Fruit fly (Drosophila melanogaster): ENCODE measurements around the gene Scsalpha1.

Gene Scsalpha1

DNA sequence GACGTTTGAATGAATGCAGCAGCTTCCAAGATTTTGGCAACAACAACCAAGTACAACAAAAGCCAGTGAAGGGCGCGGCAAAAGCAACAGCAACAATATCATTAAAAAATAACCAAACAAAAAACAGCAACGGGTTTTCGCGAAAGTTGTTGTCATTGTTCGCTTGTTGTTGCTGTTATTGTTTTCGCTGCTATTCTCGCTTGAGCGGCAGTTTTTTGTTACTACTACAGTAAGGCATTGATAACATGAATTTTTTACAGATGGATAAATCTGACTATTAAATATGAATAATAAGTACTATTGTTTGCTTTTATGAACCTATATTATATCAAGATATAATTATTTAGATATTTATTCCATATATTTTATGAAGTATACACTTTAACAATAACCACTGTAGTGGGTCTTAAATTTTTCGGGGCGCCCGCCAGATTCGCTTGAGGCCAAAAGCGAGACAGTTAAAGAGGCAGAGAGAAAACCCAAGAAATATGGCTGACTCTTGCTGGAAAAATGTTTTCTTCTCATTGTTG, 42.5 kb upstream of the Scsalpha1 start (continued):
- TF ChIP-seq vvl (GFP tag; IDR thresholded peaks at IDR 0.05): peak; percentile 91
- peak; percentile 89 for TF ChIP-seq fd3F (GFP tag; optimal IDR thresholded peaks at IDR 0.05)
- peak; percentile 83 for TF ChIP-seq CG7839 (tag; optimal IDR thresholded peaks at IDR 0.05)
- TF ChIP-seq CG18764 (GFP tag; optimal IDR thresholded peaks at IDR 0.05): peak; percentile 11
- peak; percentile 83 for TF ChIP-seq Med (GFP tag)
- no peak for TF ChIP-seq CG13287 (GFP tag; IDR thresholded peaks at IDR 0.05; ENCODE audit: partially characterized antibody)
- TF ChIP-seq CG11696 (GFP tag; IDR thresholded peaks at IDR 0.05): peak; percentile 73
- TF ChIP-seq lmd (GFP tag; IDR thresholded peaks at IDR 0.05): peak; percentile 87
- TF ChIP-seq slou (GFP tag; optimal IDR thresholded peaks at IDR 0.05): peak; percentile 6
- peak; percentile 67 for TF ChIP-seq wdn (GFP tag; IDR thresholded peaks at IDR 0.05)
- TF ChIP-seq Rfx (GFP tag; IDR thresholded peaks at IDR 0.05): peak; percentile 94
- TF ChIP-seq Aef1 (GFP tag; IDR thresholded peaks at IDR 0.05): peak; percentile 90
- no peak for TF ChIP-seq pho (GFP tag; optimal IDR thresholded peaks at IDR 0.05)
- no peak for TF ChIP-seq cg (GFP tag; optimal IDR thresholded peaks at IDR 0.05)
- TF ChIP-seq Hey (tag; optimal IDR thresholded peaks at IDR 0.05): no peak
- peak; percentile 89 for TF ChIP-seq Drgx (GFP tag; IDR thresholded peaks at IDR 0.05)
- TF ChIP-seq Chrac-16 (GFP tag; optimal IDR thresholded peaks at IDR 0.05): peak; percentile 57
- TF ChIP-seq CG4282 (GFP tag; optimal IDR thresholded peaks at IDR 0.05): no peak
- peak; percentile 28 for TF ChIP-seq CG4854 (GFP tag; optimal IDR thresholded peaks at IDR 0.05)
- TF ChIP-seq Awh (GFP tag; IDR thresholded peaks at IDR 0.05): peak; percentile 83
- peak; percentile 70 for TF ChIP-seq scrt (GFP tag; optimal IDR thresholded peaks at IDR 0.05)
- peak; percentile 82 for TF ChIP-seq Dek (tag; optimal IDR thresholded peaks at IDR 0.05)
- peak; percentile 68 for TF ChIP-seq CG4730 (GFP tag; IDR thresholded peaks at IDR 0.05)
- peak; percentile 14 for TF ChIP-seq CG12071 (GFP tag; optimal IDR thresholded peaks at IDR 0.05)
- TF ChIP-seq Rx (GFP tag; IDR thresholded peaks at IDR 0.05): 0 out of 2 replicates have a peak, but pooled peaks have one; percentile 25
- TF ChIP-seq Dip3 (GFP tag; optimal IDR thresholded peaks at IDR 0.05): peak; percentile 2
- peak; percentile 52 for TF ChIP-seq CG18262 (tag; optimal IDR thresholded peaks at IDR 0.05)
- no peak for TF ChIP-seq NC2β (GFP tag; optimal IDR thresholded peaks at IDR 0.05)
- TF ChIP-seq CG10147 (GFP tag; optimal IDR thresholded peaks at IDR 0.05): peak; percentile 64
- TF ChIP-seq CG6175 (GFP tag; IDR thresholded peaks at IDR 0.05): peak; percentile 47; the same call in 1 of the 3 replicates
- TF ChIP-seq mld (GFP tag; IDR thresholded peaks at IDR 0.05; ENCODE audit: partially characterized antibody): no peak
- no peak for TF ChIP-seq NC2α (GFP tag; optimal IDR thresholded peaks at IDR 0.05)
- peak; percentile 49; the same call in 1 of the 2 replicates for TF ChIP-seq CG16779 (GFP tag; IDR thresholded peaks at IDR 0.05)
- peak; percentile 9 for TF ChIP-seq CG5180 (GFP tag; optimal IDR thresholded peaks at IDR 0.05)
- peak; percentile 31; the same call in 1 of the 2 replicates for TF ChIP-seq peb (GFP tag; IDR thresholded peaks at IDR 0.05)
- peak; percentile 75 for TF ChIP-seq seq (GFP tag; IDR thresholded peaks at IDR 0.05)
- TF ChIP-seq CG13123 (GFP tag; optimal IDR thresholded peaks at IDR 0.05): peak; percentile 45
- no peak for TF ChIP-seq CG15479 (GFP tag; optimal IDR thresholded peaks at IDR 0.05)
- TF ChIP-seq dan (GFP tag; IDR thresholded peaks at IDR 0.05): no peak
- TF ChIP-seq Spps (tag; optimal IDR thresholded peaks at IDR 0.05): no peak
- TF ChIP-seq CG4404 (GFP tag; IDR thresholded peaks at IDR 0.05): peak; percentile 37
- TF ChIP-seq ems (GFP tag; optimal IDR thresholded peaks at IDR 0.05): peak; percentile 36
- no peak for TF ChIP-seq CkIIα-i1 (GFP tag; IDR thresholded peaks at IDR 0.05)
- peak; percentile 78 for TF ChIP-seq CG3281 (GFP tag; optimal IDR thresholded peaks at IDR 0.05)
- TF ChIP-seq bbx (GFP tag; IDR thresholded peaks at IDR 0.05; ENCODE audit: partially characterized antibody): no peak
- TF ChIP-seq Oli (tag; optimal IDR thresholded peaks at IDR 0.05): peak; percentile 81
- no peak for TF ChIP-seq ash1 (GFP tag; optimal IDR thresholded peaks at IDR 0.05)
- TF ChIP-seq CG15073 (GFP tag; optimal IDR thresholded peaks at IDR 0.05): no peak
- TF ChIP-seq vnd (GFP tag; IDR thresholded peaks at IDR 0.05; ENCODE audit: partially characterized antibody): no peak
- peak; percentile 40; the same call in 1 of the 2 replicates for TF ChIP-seq toy (GFP tag; IDR thresholded peaks at IDR 0.05)
- TF ChIP-seq CG1024 (GFP tag; IDR thresholded peaks at IDR 0.05): peak; percentile 37; the same call in 1 of the 2 replicates

All from whole organism, embryonic.